Worm (Caenorhabditis elegans): ENCODE data around the gene C13A2.4.

- TF ChIP-seq lsy-2 (tag; optimal IDR thresholded peaks at IDR 0.05), result no peak
- no peak for TF ChIP-seq zag-1 (tag; optimal IDR thresholded peaks at IDR 0.05)
- TF ChIP-seq pqm-1 (tag; optimal IDR thresholded peaks at IDR 0.05), result no peak
- no peak for TF ChIP-seq mdt-29 (GFP tag; IDR thresholded peaks at IDR 0.05)
Measured at ce11 chrV:7295270-7295669, 16.1 kb downstream of the C13A2.4 start, which contains the start of gene F07G11.4.

Data from whole organism, L4 larva.